Fruit fly (Drosophila melanogaster): ENCODE results near the gene CG17075.

CG17075 gene

DNA sequence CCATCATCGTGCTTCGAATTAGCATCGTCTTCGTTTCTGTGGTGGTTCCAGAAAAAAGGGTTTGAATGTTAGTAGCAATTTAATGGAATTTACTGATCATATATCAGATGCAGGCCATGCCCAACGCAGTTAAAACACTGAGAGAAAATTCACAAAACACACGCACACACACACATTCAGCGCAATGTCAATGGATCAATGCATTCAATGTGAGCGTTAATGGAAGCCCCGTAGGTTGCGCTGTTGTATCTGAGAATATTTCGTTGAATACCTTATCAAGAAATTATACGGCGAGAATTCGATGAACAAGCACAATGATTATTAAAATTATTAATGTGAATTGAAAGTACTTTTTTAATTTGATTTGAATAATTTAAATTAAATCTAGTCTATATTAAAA is 39.1 kb downstream of the CG17075 start:
- no peak for TF ChIP-seq CG12391 (tag; optimal IDR thresholded peaks at IDR 0.05)
- peak; percentile 15 for TF ChIP-seq Ets65A (GFP tag)
- TF ChIP-seq jing (GFP tag; optimal IDR thresholded peaks at IDR 0.05) = no peak

DNA sequence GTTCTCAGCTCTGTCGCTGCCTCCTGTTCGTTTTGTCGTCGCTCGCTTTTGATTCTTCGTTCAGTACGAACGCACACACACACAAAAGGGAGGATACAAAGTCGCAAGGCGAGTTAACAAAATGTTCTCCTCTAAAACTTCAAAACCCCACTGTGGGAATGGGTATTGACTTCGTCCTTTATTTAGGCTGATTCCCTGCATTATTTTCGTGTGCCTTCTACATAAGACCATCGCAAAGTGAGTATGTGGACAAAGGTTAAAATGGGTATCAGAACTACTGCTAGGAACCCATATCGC is 42.0 kb downstream of the CG17075 start:
- no peak for TF ChIP-seq HLH54F (GFP tag; optimal IDR thresholded peaks at IDR 0.05)
- TF ChIP-seq HLH4C (GFP tag; IDR thresholded peaks at IDR 0.05; ENCODE audit: partially characterized antibody) = 0 out of 3 replicates have a peak, but pooled peaks have one; percentile 4

DNA sequence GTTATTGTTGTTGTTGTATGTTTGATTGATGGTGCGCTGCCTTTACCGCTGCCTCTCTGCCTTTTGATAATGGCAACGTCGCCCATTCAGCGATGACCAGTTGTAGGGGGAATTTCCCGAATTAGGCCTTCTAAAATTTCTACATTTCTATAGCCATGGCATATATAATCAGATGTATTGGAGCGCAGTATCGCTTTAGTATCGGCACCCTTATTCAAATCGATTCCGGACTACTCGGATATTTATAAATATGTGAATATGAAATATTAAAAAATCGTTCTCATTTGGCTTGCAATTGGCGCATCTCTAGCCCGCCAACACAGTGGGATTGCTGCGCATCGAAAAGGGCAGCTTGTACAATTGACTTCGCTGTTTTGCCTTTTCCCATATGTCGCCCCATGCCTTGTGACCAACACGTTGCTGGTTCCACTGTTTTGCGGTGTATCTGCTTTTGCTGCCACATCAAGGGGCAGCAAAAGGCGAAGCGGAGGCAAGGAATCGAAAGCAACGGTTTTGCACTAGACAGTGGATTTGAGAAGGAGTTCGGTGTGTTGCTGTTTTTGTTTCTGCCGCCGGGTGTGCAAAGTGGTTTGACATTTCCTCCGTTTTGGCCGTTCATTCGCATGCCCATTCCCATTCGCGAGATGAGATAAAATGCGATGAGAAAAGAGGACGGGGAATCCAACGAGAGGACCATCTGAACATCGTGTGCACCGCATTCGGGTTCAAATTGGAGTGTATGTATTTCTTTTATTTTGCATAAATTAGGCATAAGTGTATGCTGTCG is 42.5 kb downstream of the CG17075 start:
- TF ChIP-seq chm (GFP tag; IDR thresholded peaks at IDR 0.05) = no peak; the same call in 1 of the 2 replicates
- no peak for TF ChIP-seq Doc2 (GFP tag; IDR thresholded peaks at IDR 0.05)
- TF ChIP-seq bowl (GFP tag; IDR thresholded peaks at IDR 0.05) = 0 out of 2 replicates have a peak, but pooled peaks have one; percentile 9
- no peak for TF ChIP-seq Nf-YB (GFP tag; optimal IDR thresholded peaks at IDR 0.05)
- peak; percentile 64; the same call in 1 of the 2 replicates for TF ChIP-seq Atf6 (GFP tag; IDR thresholded peaks at IDR 0.05)
- peak; percentile 41 for TF ChIP-seq D19B (GFP tag; optimal IDR thresholded peaks at IDR 0.05)
- TF ChIP-seq Ets65A (GFP tag) = peak; percentile 81
- TF ChIP-seq sr (GFP tag; IDR thresholded peaks at IDR 0.05) = no peak
- TF ChIP-seq Ada2b (GFP tag; IDR thresholded peaks at IDR 0.05) = peak; percentile 69
- no peak; the same call in 1 of the 2 replicates for TF ChIP-seq ranshi (GFP tag; IDR thresholded peaks at IDR 0.05)
- no peak for TF ChIP-seq nau (GFP tag; optimal IDR thresholded peaks at IDR 0.05)
- TF ChIP-seq Usf (GFP tag; optimal IDR thresholded peaks at IDR 0.05) = no peak
- peak; percentile 72 for TF ChIP-seq HLH54F (GFP tag; optimal IDR thresholded peaks at IDR 0.05)
- peak; percentile 79 for TF ChIP-seq CG18599 (GFP tag; optimal IDR thresholded peaks at IDR 0.05)
- TF ChIP-seq Hsf (GFP tag; optimal IDR thresholded peaks at IDR 0.05) = peak; percentile 47
- no peak for TF ChIP-seq Dll (GFP tag; IDR thresholded peaks at IDR 0.05; ENCODE audit: partially characterized antibody)
- TF ChIP-seq CG2712 (tag; optimal IDR thresholded peaks at IDR 0.05) = peak; percentile 59
- TF ChIP-seq unpg (GFP tag; optimal IDR thresholded peaks at IDR 0.05) = no peak
- TF ChIP-seq GATAe (GFP tag; conservative IDR thresholded peaks at IDR 0.05) = no peak
- TF ChIP-seq CG12104 (GFP tag; optimal IDR thresholded peaks at IDR 0.05) = peak; percentile 8
- peak; percentile 57 for TF ChIP-seq CG12391 (tag; optimal IDR thresholded peaks at IDR 0.05)
- no peak for TF ChIP-seq emc (GFP tag; optimal IDR thresholded peaks at IDR 0.05)
- peak; percentile 60 for TF ChIP-seq mam (GFP tag; optimal IDR thresholded peaks at IDR 0.05)
- no peak for TF ChIP-seq eve (GFP tag; optimal IDR thresholded peaks at IDR 0.05)
- 0 out of 2 replicates have a peak, but pooled peaks have one; percentile 7 for TF ChIP-seq CG43689 (GFP tag; IDR thresholded peaks at IDR 0.05)
- peak; percentile 82 for TF ChIP-seq CG13894 (tag; optimal IDR thresholded peaks at IDR 0.05)
- peak; percentile 40 for TF ChIP-seq CHES-1-like (GFP tag; optimal IDR thresholded peaks at IDR 0.05)
- TF ChIP-seq cg (GFP tag; optimal IDR thresholded peaks at IDR 0.05) = no peak
- peak; percentile 65 for TF ChIP-seq CG6765 (GFP tag; optimal IDR thresholded peaks at IDR 0.05)
- TF ChIP-seq slp2 (GFP tag; optimal IDR thresholded peaks at IDR 0.05) = peak; percentile 8
- TF ChIP-seq pb (GFP tag; optimal IDR thresholded peaks at IDR 0.05) = peak; percentile 3
- peak; percentile 61; the same call in 2 of the 3 replicates for TF ChIP-seq dysf (GFP tag; IDR thresholded peaks at IDR 0.05)
- no peak for TF ChIP-seq Six4 (GFP tag; optimal IDR thresholded peaks at IDR 0.05)
- peak; percentile 27 for TF ChIP-seq CG4854 (GFP tag; optimal IDR thresholded peaks at IDR 0.05)
- no peak for TF ChIP-seq crp (GFP tag; optimal IDR thresholded peaks at IDR 0.05)
- peak; percentile 41; the same call in 1 of the 2 replicates for TF ChIP-seq peb (GFP tag; IDR thresholded peaks at IDR 0.05)
- TF ChIP-seq vnd (GFP tag; IDR thresholded peaks at IDR 0.05; ENCODE audit: partially characterized antibody) = no peak
- TF ChIP-seq CG6272 (GFP tag; IDR thresholded peaks at IDR 0.05) = peak; percentile 37; the same call in 1 of the 2 replicates
- TF ChIP-seq CG15011 (GFP tag; optimal IDR thresholded peaks at IDR 0.05) = peak; percentile 54
- TF ChIP-seq CG3407 (GFP tag; optimal IDR thresholded peaks at IDR 0.05) = peak; percentile 66
- TF ChIP-seq CkIIα-i1 (GFP tag; IDR thresholded peaks at IDR 0.05) = no peak
- TF ChIP-seq Asciz (GFP tag; optimal IDR thresholded peaks at IDR 0.05) = peak; percentile 16
- TF ChIP-seq row (GFP tag; IDR thresholded peaks at IDR 0.05) = peak; percentile 86
